Worm (Caenorhabditis elegans) whole organism, L4/young adult: ENCODE results near the gene unc-26.

Source experiments
- W03F9.2 ChIP-seq: fragments of 150-350 bp; optimal IDR thresholded peaks from 2 replicates; lab custom pipeline; 2014; ENCODE audit warnings: missing biosample characterization, missing genetic modification characterization
- him-1 ChIP-seq: sonication (generic microtip); optimal IDR thresholded peaks from 2 replicates; lab custom pipeline; 2016; ENCODE audit warnings: missing genotype, missing genetic modification reagents, missing genetic modification characterization, missing compliant biosample characterization

DNA sequence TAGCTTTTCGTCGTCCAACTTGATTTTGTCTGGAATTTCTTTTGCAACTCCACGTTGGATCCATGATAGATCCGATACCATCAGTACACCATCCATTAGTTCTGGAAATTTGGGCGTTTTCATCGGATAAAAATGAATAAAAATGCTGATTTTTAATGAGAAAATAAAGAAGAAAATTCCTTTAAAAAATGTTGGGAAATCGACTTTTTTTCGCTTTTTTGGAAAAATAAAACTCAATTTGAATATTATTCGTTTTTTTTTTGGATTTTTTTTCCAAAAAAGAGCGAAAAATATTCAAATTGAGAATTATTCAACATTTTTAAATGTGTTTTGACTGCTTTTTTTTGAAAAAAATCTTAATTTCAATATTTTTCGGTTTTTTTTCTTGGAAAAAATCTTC is 35.8 kb downstream of the unc-26 start, which contains the start of gene pwp-1:
- TF ChIP-seq him-1 (tag; lab: Kevin White, UChicago) (no peak), W03F9.2 (tag; lab: Kevin White, UChicago) (no peak)
